Worm (Caenorhabditis elegans): ENCODE measurements around the gene C03H12.1.

ce11 chrX:15663740-15664139 is 25.5 kb upstream of the C03H12.1 start:
- TF ChIP-seq flt-1 (GFP tag; IDR thresholded peaks at IDR 0.05), result no peak
- TF ChIP-seq ztf-23 (GFP tag; IDR thresholded peaks at IDR 0.05), result no peak
- TF ChIP-seq T22C8.4 (GFP tag; IDR thresholded peaks at IDR 0.05), result no peak
- no peak for TF ChIP-seq klf-2 (GFP tag; conservative IDR thresholded peaks at IDR 0.05)
- TF ChIP-seq ztf-29 (GFP tag; IDR thresholded peaks at IDR 0.05), result no peak
- TF ChIP-seq cog-1 (tag; optimal IDR thresholded peaks at IDR 0.05), result no peak
- TF ChIP-seq ref-1 (GFP tag; conservative IDR thresholded peaks at IDR 0.05), result no peak
- TF ChIP-seq med-1 (GFP tag; optimal IDR thresholded peaks at IDR 0.05; ENCODE audit: insufficient read depth), result no peak
